Worm (Caenorhabditis elegans): ENCODE data around the gene mec-15.

Gene mec-15

ce11 chrII:10248355-10249041 is 9.0 kb upstream of the mec-15 start, which contains the start of gene atad-3:
atad-3 (plus strand) TSS chrII:10248991.
- TF ChIP-seq ztf-23 (GFP tag; IDR thresholded peaks at IDR 0.05) (peak; percentile 97), med-1 (GFP tag; optimal IDR thresholded peaks at IDR 0.05; ENCODE audit: insufficient read depth) (no peak), flt-1 (GFP tag; IDR thresholded peaks at IDR 0.05) (peak; percentile 95), T22C8.4 (GFP tag; IDR thresholded peaks at IDR 0.05) (peak; percentile 85; the same call in 1 of the 2 replicates), ztf-29 (GFP tag; IDR thresholded peaks at IDR 0.05) (peak; percentile 90), tab-1 (GFP tag; IDR thresholded peaks at IDR 0.05) (peak; percentile 88), klf-2 (GFP tag; conservative IDR thresholded peaks at IDR 0.05) (peak; percentile 96), ref-1 (GFP tag; conservative IDR thresholded peaks at IDR 0.05) (peak; percentile 79), cog-1 (tag; optimal IDR thresholded peaks at IDR 0.05) (peak; percentile 82)

ce11 chrII:10247594-10248283 is 8.2 kb upstream of the mec-15 start, which contains the start of gene nrde-2:
nrde-2 (minus strand) TSS chrII:10247638.
- TF ChIP-seq ztf-23 (GFP tag; IDR thresholded peaks at IDR 0.05) = peak; percentile 87
- peak; percentile 41; the same call in 1 of the 2 replicates for TF ChIP-seq ref-1 (GFP tag; conservative IDR thresholded peaks at IDR 0.05)
- peak; percentile 64; the same call in 1 of the 2 replicates for TF ChIP-seq klf-2 (GFP tag; conservative IDR thresholded peaks at IDR 0.05)
- TF ChIP-seq flt-1 (GFP tag; IDR thresholded peaks at IDR 0.05) = peak; percentile 80

ce11 chrII:10247154-10247553 is 7.7 kb upstream of the mec-15 start:
- TF ChIP-seq med-1 (GFP tag; optimal IDR thresholded peaks at IDR 0.05; ENCODE audit: insufficient read depth) = no peak

DNA sequence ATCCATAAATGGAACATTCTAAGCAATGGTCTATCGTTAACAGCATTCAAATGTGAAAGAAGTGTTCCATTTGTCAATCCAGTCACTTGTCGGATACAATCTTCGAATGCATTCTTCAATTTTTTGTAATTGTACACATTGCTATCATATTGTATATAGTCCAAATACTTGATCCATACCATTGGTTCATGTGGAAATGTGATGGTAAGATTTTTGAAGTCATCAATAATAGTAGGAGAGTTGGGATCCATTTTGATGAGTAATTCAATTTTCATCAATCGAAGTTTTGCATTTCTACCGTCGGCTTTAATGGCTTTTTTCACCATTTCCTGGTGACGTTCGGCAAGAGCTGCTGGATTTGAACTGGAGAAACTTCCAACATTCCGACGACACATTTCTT is 6.1 kb upstream of the mec-15 start:
- TF ChIP-seq T22C8.4 (GFP tag; IDR thresholded peaks at IDR 0.05) = no peak
- TF ChIP-seq flt-1 (GFP tag; IDR thresholded peaks at IDR 0.05) = no peak
- TF ChIP-seq med-1 (GFP tag; optimal IDR thresholded peaks at IDR 0.05; ENCODE audit: insufficient read depth) = no peak
- no peak for TF ChIP-seq ztf-23 (GFP tag; IDR thresholded peaks at IDR 0.05)

DNA sequence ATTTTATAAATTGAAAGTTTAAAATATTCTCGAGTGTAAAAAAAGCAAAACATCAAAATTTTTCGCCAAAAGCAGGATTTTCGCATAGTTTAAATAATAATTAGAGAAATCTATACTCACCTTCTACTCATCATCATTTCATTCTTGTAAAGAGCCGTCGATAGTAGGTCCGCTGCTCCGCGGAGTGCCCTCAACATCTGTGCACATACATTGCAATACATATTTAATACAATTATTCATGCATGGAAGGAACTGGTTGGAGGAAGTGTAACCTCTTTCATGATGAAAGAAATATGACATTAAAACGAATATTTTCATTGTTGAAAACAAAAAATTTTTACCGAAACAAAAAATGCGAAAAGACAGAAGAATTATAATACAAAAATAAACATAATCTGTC is 2.8 kb upstream of the mec-15 start, which contains the start of gene mrps-14:
Gene mrps-14 (minus strand): TSS at position 197 of the 400 bp plus-strand sequence.
- no peak for TF ChIP-seq flt-1 (GFP tag; IDR thresholded peaks at IDR 0.05)
- no peak for TF ChIP-seq ztf-29 (GFP tag; IDR thresholded peaks at IDR 0.05)
- no peak for TF ChIP-seq ztf-23 (GFP tag; IDR thresholded peaks at IDR 0.05)
- TF ChIP-seq T22C8.4 (GFP tag; IDR thresholded peaks at IDR 0.05) = no peak
- TF ChIP-seq cog-1 (tag; optimal IDR thresholded peaks at IDR 0.05) = no peak
- no peak for TF ChIP-seq tab-1 (GFP tag; IDR thresholded peaks at IDR 0.05)

DNA sequence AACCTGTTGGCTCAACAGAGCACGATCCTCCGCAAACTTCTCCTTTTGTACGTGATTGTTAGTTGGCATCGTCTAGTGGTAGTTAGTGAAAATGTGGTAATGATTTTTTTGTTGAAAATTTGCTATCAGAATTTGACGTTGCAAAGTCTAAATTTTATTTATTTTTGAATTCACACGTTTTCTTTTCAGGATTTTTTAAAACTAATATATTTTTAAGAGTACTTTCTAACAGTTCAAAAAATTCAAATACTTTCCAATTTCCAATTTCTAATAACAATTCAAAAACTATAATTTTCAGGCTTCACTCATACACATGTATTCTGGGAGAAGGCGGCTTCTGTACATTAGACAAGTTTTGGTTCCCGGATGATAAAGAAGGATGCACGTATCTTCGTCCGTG is 5.1 kb downstream of the mec-15 start, which contains the start of gene ubxn-5:
Gene ubxn-5 (minus strand): TSS at position 101 of the 400 bp plus-strand sequence.
- TF ChIP-seq cog-1 (tag; optimal IDR thresholded peaks at IDR 0.05) = no peak
- TF ChIP-seq tab-1 (GFP tag; IDR thresholded peaks at IDR 0.05) = no peak
- no peak for TF ChIP-seq T22C8.4 (GFP tag; IDR thresholded peaks at IDR 0.05)
- no peak for TF ChIP-seq flt-1 (GFP tag; IDR thresholded peaks at IDR 0.05)
- TF ChIP-seq klf-2 (GFP tag; conservative IDR thresholded peaks at IDR 0.05) = no peak
- no peak for TF ChIP-seq ref-1 (GFP tag; conservative IDR thresholded peaks at IDR 0.05)
- TF ChIP-seq ztf-23 (GFP tag; IDR thresholded peaks at IDR 0.05) = no peak
- TF ChIP-seq med-1 (GFP tag; optimal IDR thresholded peaks at IDR 0.05; ENCODE audit: insufficient read depth) = no peak
- TF ChIP-seq ztf-29 (GFP tag; IDR thresholded peaks at IDR 0.05) = no peak

DNA sequence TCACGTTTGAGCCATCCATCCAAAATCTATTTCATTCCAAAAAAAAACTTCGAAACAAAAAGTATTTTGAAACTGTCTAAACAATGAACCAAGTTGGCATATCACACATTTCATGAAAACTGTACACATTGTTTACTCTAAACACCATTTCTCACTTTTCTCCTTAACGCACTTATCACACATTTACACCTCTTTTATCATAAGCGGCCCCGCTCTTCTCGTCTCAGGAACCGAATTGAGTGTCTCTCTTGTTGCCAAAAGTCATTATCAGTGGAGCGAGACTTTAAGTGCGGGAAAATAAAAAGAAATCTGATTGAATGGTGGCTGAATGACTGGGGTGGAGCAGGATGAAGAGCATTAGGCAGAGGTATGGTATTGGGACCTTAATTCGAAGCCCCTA is 7.6 kb downstream of the mec-15 start:
- TF ChIP-seq med-1 (GFP tag; optimal IDR thresholded peaks at IDR 0.05; ENCODE audit: insufficient read depth) (no peak), flt-1 (GFP tag; IDR thresholded peaks at IDR 0.05) (no peak), T22C8.4 (GFP tag; IDR thresholded peaks at IDR 0.05) (no peak), cog-1 (tag; optimal IDR thresholded peaks at IDR 0.05) (no peak), ztf-29 (GFP tag; IDR thresholded peaks at IDR 0.05) (no peak), tab-1 (GFP tag; IDR thresholded peaks at IDR 0.05) (no peak), klf-2 (GFP tag; conservative IDR thresholded peaks at IDR 0.05) (no peak), ztf-23 (GFP tag; IDR thresholded peaks at IDR 0.05) (no peak), ref-1 (GFP tag; conservative IDR thresholded peaks at IDR 0.05) (no peak)

ce11 chrII:10230972-10231371 is 8.5 kb downstream of the mec-15 start, which contains the start of gene T01E8.8:
T01E8.8 (plus strand) TSS chrII:10231272.
- TF ChIP-seq ztf-29 (GFP tag; IDR thresholded peaks at IDR 0.05) (no peak), T22C8.4 (GFP tag; IDR thresholded peaks at IDR 0.05) (no peak), tab-1 (GFP tag; IDR thresholded peaks at IDR 0.05) (no peak)

ce11 chrII:10227030-10227429 is 12.5 kb downstream of the mec-15 start, which contains the start of gene srh-135:
srh-135 (minus strand) TSS chrII:10227130.
- TF ChIP-seq flt-1 (GFP tag; IDR thresholded peaks at IDR 0.05) (no peak), klf-2 (GFP tag; conservative IDR thresholded peaks at IDR 0.05) (no peak), ztf-29 (GFP tag; IDR thresholded peaks at IDR 0.05) (no peak), ref-1 (GFP tag; conservative IDR thresholded peaks at IDR 0.05) (no peak), cog-1 (tag; optimal IDR thresholded peaks at IDR 0.05) (no peak), med-1 (GFP tag; optimal IDR thresholded peaks at IDR 0.05; ENCODE audit: insufficient read depth) (no peak), tab-1 (GFP tag; IDR thresholded peaks at IDR 0.05) (no peak), ztf-23 (GFP tag; IDR thresholded peaks at IDR 0.05) (no peak), T22C8.4 (GFP tag; IDR thresholded peaks at IDR 0.05) (no peak)

DNA sequence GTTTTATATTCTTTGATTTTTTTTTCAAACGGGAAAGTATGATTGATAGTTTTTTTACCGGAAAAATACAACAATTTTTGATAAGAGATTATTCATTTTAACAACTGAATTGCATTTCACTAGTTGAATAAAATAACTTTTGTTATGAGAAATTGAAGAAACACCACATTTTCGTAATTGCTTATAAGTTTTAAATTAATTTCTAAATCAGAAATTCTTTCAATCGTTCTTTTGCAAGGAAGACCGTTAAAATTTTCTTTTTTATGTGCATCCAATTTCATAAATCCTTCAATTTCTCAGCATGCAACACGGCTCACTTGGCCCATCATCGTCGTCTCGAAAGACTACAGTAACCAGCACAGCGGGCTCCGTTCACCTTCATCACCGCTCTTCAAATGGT is 16.9 kb downstream of the mec-15 start, which contains the start of gene plc-3:
Gene plc-3 (plus strand): TSS at position 301 of the 400 bp plus-strand sequence.
- TF ChIP-seq med-1 (GFP tag; optimal IDR thresholded peaks at IDR 0.05; ENCODE audit: insufficient read depth) (no peak), ztf-23 (GFP tag; IDR thresholded peaks at IDR 0.05) (no peak), flt-1 (GFP tag; IDR thresholded peaks at IDR 0.05) (no peak), tab-1 (GFP tag; IDR thresholded peaks at IDR 0.05) (no peak)
